Worm (Caenorhabditis elegans): ENCODE measurements around the gene C33H5.1.

C33H5.1 gene

ce11 chrIV:7836030-7836429 is 27.3 kb downstream of the C33H5.1 start:
- TF ChIP-seq nhr-25 (tag; optimal IDR thresholded peaks at IDR 0.05) (peak; percentile 61), hmg-11 (tag; optimal IDR thresholded peaks at IDR 0.05) (peak; percentile 27), ceh-16 (tag; optimal IDR thresholded peaks at IDR 0.05) (no peak), ceh-28 (tag; optimal IDR thresholded peaks at IDR 0.05) (peak; percentile 60), nfya-1 (tag; optimal IDR thresholded peaks at IDR 0.05; ENCODE audit: insufficient read depth) (peak; percentile 19), mml-1 (tag; optimal IDR thresholded peaks at IDR 0.05) (no peak), nhr-23 (tag; optimal IDR thresholded peaks at IDR 0.05) (peak; percentile 85), pha-4 (tag; optimal IDR thresholded peaks at IDR 0.05) (peak; percentile 26)

ce11 chrIV:7836491-7836890 is 27.8 kb downstream of the C33H5.1 start:
- TF ChIP-seq ztf-11 (tag; optimal IDR thresholded peaks at IDR 0.05): no peak
- no peak for TF ChIP-seq elt-3 (tag; optimal IDR thresholded peaks at IDR 0.05)
- TF ChIP-seq sea-2 (GFP tag; optimal IDR thresholded peaks at IDR 0.05): no peak
- no peak for TF ChIP-seq tbx-2 (tag; optimal IDR thresholded peaks at IDR 0.05)
- no peak for TF ChIP-seq pha-4 (tag; optimal IDR thresholded peaks at IDR 0.05)
- no peak for TF ChIP-seq eor-1 (tag; optimal IDR thresholded peaks at IDR 0.05)
- TF ChIP-seq daf-12 (tag; optimal IDR thresholded peaks at IDR 0.05): no peak
- no peak for TF ChIP-seq fkh-2 (tag; optimal IDR thresholded peaks at IDR 0.05)
- TF ChIP-seq nhr-77 (tag; optimal IDR thresholded peaks at IDR 0.05): no peak
- no peak for TF ChIP-seq nfya-1 (tag; optimal IDR thresholded peaks at IDR 0.05; ENCODE audit: insufficient read depth)
- no peak for TF ChIP-seq lsy-12 (tag; optimal IDR thresholded peaks at IDR 0.05)

ce11 chrIV:7838426-7838825 is 29.7 kb downstream of the C33H5.1 start, which contains the start of gene C06A6.7:
Gene C06A6.7, minus strand, starts transcription at chrIV:7838526.
- TF ChIP-seq nfya-1 (tag; optimal IDR thresholded peaks at IDR 0.05; ENCODE audit: insufficient read depth): no peak
- no peak for TF ChIP-seq skn-1 (tag; optimal IDR thresholded peaks at IDR 0.05)
- TF ChIP-seq sea-2 (GFP tag; optimal IDR thresholded peaks at IDR 0.05): no peak
- TF ChIP-seq nhr-28 (tag; optimal IDR thresholded peaks at IDR 0.05): no peak
- no peak for TF ChIP-seq lin-39 (tag; optimal IDR thresholded peaks at IDR 0.05)
- TF ChIP-seq ztf-4 (tag; optimal IDR thresholded peaks at IDR 0.05): no peak
- TF ChIP-seq ama-1 (optimal IDR thresholded peaks at IDR 0.05): no peak
- no peak for TF ChIP-seq egl-5 (tag; optimal IDR thresholded peaks at IDR 0.05)
- TF ChIP-seq zag-1 (tag; optimal IDR thresholded peaks at IDR 0.05): no peak
- TF ChIP-seq aly-2 (tag; optimal IDR thresholded peaks at IDR 0.05): no peak
- no peak for TF ChIP-seq mdl-1 (tag; optimal IDR thresholded peaks at IDR 0.05)
- no peak for TF ChIP-seq nhr-237 (tag; optimal IDR thresholded peaks at IDR 0.05)

- no peak for TF ChIP-seq skn-1 (tag; optimal IDR thresholded peaks at IDR 0.05)
- TF ChIP-seq mdl-1 (tag; optimal IDR thresholded peaks at IDR 0.05): no peak
- no peak for TF ChIP-seq nhr-11 (tag; optimal IDR thresholded peaks at IDR 0.05)
- no peak for TF ChIP-seq lin-15B (tag; optimal IDR thresholded peaks at IDR 0.05)
- TF ChIP-seq unc-62 (GFP tag; optimal IDR thresholded peaks at IDR 0.05): no peak
- TF ChIP-seq nhr-23 (tag; optimal IDR thresholded peaks at IDR 0.05): no peak
- no peak for TF ChIP-seq aly-2 (tag; optimal IDR thresholded peaks at IDR 0.05)
- no peak for TF ChIP-seq snpc-4 (tag; optimal IDR thresholded peaks at IDR 0.05)
- no peak for TF ChIP-seq nhr-28 (tag; optimal IDR thresholded peaks at IDR 0.05)
- no peak for TF ChIP-seq sea-2 (GFP tag; optimal IDR thresholded peaks at IDR 0.05)
- TF ChIP-seq eor-1 (tag; optimal IDR thresholded peaks at IDR 0.05): no peak
- no peak for TF ChIP-seq nhr-67 (tag; optimal IDR thresholded peaks at IDR 0.05)
Measured at ce11 chrIV:7839923-7840322, 31.2 kb downstream of the C33H5.1 start.

DNA sequence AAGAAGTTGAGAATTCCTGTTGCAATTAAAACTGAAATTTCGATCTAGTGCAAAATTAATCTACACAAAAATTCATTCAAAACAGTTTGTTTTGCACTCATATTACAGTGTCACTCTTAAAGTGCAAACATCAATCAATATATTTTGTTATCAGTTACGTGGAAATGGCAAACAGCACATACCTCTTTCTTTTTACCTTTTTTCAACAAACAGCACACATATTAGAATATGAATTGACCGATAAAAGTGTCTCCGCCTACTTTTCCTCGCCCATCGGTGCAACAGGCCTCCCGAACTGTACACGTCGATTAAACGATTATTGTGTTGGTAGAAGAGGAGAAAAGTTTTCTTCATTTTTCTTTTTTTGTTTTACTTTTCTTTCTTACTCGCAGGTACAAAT is 32.5 kb downstream of the C33H5.1 start:
- TF ChIP-seq pqm-1 (tag; optimal IDR thresholded peaks at IDR 0.05): peak; percentile 90
- TF ChIP-seq pha-4 (tag; optimal IDR thresholded peaks at IDR 0.05): peak; percentile 50
- TF ChIP-seq nfya-1 (tag; optimal IDR thresholded peaks at IDR 0.05; ENCODE audit: insufficient read depth): no peak
- no peak for TF ChIP-seq nhr-28 (tag; optimal IDR thresholded peaks at IDR 0.05)
- peak; percentile 89 for TF ChIP-seq elt-2 (tag; optimal IDR thresholded peaks at IDR 0.05)
- TF ChIP-seq ceh-28 (tag; optimal IDR thresholded peaks at IDR 0.05): peak; percentile 45

Data from whole organism, L3 larva.